Worm (Caenorhabditis elegans) whole organism, late embryonic: ENCODE data around the gene nxf-2.

Experiments used
- ceh-2 ChIP-seq: sonication (generic microtip); optimal IDR thresholded peaks from 2 replicates; lab custom pipeline; 2016; ENCODE audit warnings: missing genotype, missing genetic modification characterization, missing compliant biosample characterization
- ceh-9 ChIP-seq: sonication (generic microtip); optimal IDR thresholded peaks from 2 replicates; lab custom pipeline; 2016; ENCODE audit warnings: mild to moderate bottlenecking, missing genetic modification characterization, inconsistent platforms, missing compliant biosample characterization
- dmd-4 ChIP-seq: sonication (generic microtip); optimal IDR thresholded peaks from 2 replicates; lab custom pipeline; 2016; ENCODE audit warnings: borderline replicate concordance, missing genetic modification characterization, missing compliant biosample characterization
- ets-4 ChIP-seq: sonication (generic microtip); optimal IDR thresholded peaks from 2 replicates; lab custom pipeline; 2016; ENCODE audit warnings: missing genetic modification characterization, missing compliant biosample characterization
- fkh-6 ChIP-seq: sonication (generic microtip); optimal IDR thresholded peaks from 2 replicates; lab custom pipeline; 2016; ENCODE audit warnings: missing genetic modification characterization, missing compliant biosample characterization
- ref-2 ChIP-seq: sonication (generic microtip); optimal IDR thresholded peaks from 2 replicates; lab custom pipeline; 2016; ENCODE audit warnings: missing genetic modification characterization, missing compliant biosample characterization
- sox-4 ChIP-seq: sonication (generic microtip); optimal IDR thresholded peaks from 2 replicates; lab custom pipeline; 2017; ENCODE audit warnings: mild to moderate bottlenecking, missing genetic modification characterization, inconsistent platforms, missing compliant biosample characterization

- no peak for TF ChIP-seq ets-4 (tag; lab: Kevin White, UChicago)
- no peak for TF ChIP-seq ceh-9 (tag; lab: Kevin White, UChicago)
- no peak for TF ChIP-seq ref-2 (tag; lab: Kevin White, UChicago)
- no peak for TF ChIP-seq fkh-6 (tag; lab: Kevin White, UChicago)
- no peak for TF ChIP-seq dmd-4
- TF ChIP-seq ceh-2, result no peak
- no peak for TF ChIP-seq sox-4 (tag; lab: Kevin White, UChicago)
Measured at ce11 chrV:14448669-14449068, 31.0 kb upstream of the nxf-2 start.
